Fruit fly (Drosophila melanogaster) whole organism, embryonic: ENCODE data around the gene Glt.

Experiments
- Adf1 ChIP-seq: fragments of 200-800 bp; sonication (Bioruptor generic); IDR thresholded peaks from 2 replicates; pipeline ENCODE4 v1.3.6; 2022; ENCODE audit warnings: missing biosample characterization, missing genetic modification characterization
- Blimp-1 ChIP-seq: fragments of 200-800 bp; sonication (Bioruptor generic); optimal IDR thresholded peaks from 3 replicates; lab custom pipeline; 2018; ENCODE audit warnings: missing biosample characterization, missing genetic modification characterization, mild to moderate bottlenecking, moderate library complexity, missing genetic modification reagents
- CG12104 ChIP-seq: fragments of 200-800 bp; sonication (Bioruptor generic); optimal IDR thresholded peaks from 3 replicates; lab custom pipeline; 2016; ENCODE audit warnings: missing biosample characterization, missing genetic modification characterization
- CG12219 ChIP-seq: fragments of 200-800 bp; sonication (Bioruptor generic); optimal IDR thresholded peaks from 3 replicates; lab custom pipeline; 2018; ENCODE audit warnings: missing biosample characterization, mild to moderate bottlenecking, missing genetic modification characterization
- CG17385 ChIP-seq: fragments of 200-800 bp; sonication (Bioruptor generic); optimal IDR thresholded peaks from 3 replicates; lab custom pipeline; 2018; ENCODE audit warnings: missing biosample characterization, mild to moderate bottlenecking, missing genetic modification characterization
- CG31224 ChIP-seq: fragments of 200-800 bp; sonication (Bioruptor generic); IDR thresholded peaks from 2 replicates; pipeline ENCODE4 v1.3.6; 2022; ENCODE audit warnings: missing biosample characterization, missing genetic modification characterization
- CG33213 ChIP-seq: fragments of 200-800 bp; sonication (Bioruptor generic); optimal IDR thresholded peaks from 3 replicates; lab custom pipeline; 2016; ENCODE audit warnings: missing biosample characterization, missing genetic modification characterization
- CG34376 ChIP-seq: fragments of 200-800 bp; sonication (Bioruptor generic); optimal IDR thresholded peaks from 2 replicates; lab custom pipeline; 2018; ENCODE audit warnings: missing biosample characterization, mild to moderate bottlenecking, missing genetic modification characterization
- CG4328 ChIP-seq: fragments of 200-800 bp; sonication (Bioruptor generic); optimal IDR thresholded peaks from 3 replicates; lab custom pipeline; 2017; ENCODE audit warnings: missing biosample characterization, missing genetic modification reagents, missing genetic modification characterization
- CG4404 ChIP-seq: fragments of 200-800 bp; sonication (Bioruptor generic); IDR thresholded peaks from 2 replicates; pipeline ENCODE4 v1.3.6; 2022; ENCODE audit warnings: missing biosample characterization, missing genetic modification characterization
- CG4730 ChIP-seq: fragments of 200-800 bp; sonication (Bioruptor generic); IDR thresholded peaks from 2 replicates; pipeline ENCODE4 v1.3.6; 2022; ENCODE audit warnings: missing biosample characterization, missing genetic modification characterization
- CG7786 ChIP-seq: fragments of 200-800 bp; sonication (Bioruptor generic); optimal IDR thresholded peaks from 2 replicates; lab custom pipeline; 2016; ENCODE audit warnings: missing biosample characterization, missing genetic modification characterization
- CG7839 ChIP-seq: fragments of 200-800 bp; sonication (Bioruptor generic); optimal IDR thresholded peaks from 3 replicates; lab custom pipeline; 2018; ENCODE audit warnings: missing biosample characterization, mild to moderate bottlenecking, missing genetic modification characterization, moderate library complexity
- CG8290 ChIP-seq, 3 experiments: fragments of 200-800 bp; sonication (Bioruptor generic); optimal IDR thresholded peaks; 2 replicates each; lab custom pipeline; 2016 to 2019; ENCODE audit warnings: missing biosample characterization in 3 of 3, missing genetic modification characterization in 3 of 3, mild to moderate bottlenecking in 2 of 3, moderate library complexity in 1 of 3
- CG8478 ChIP-seq: fragments of >200 bp; optimal IDR thresholded peaks from 2 replicates; lab custom pipeline; 2018
- CHES-1-like ChIP-seq: fragments of 200-800 bp; sonication (Bioruptor generic); optimal IDR thresholded peaks from 2 replicates; lab custom pipeline; 2016; ENCODE audit warnings: missing biosample characterization, missing genetic modification characterization
- Chrac-16 ChIP-seq: fragments of 200-800 bp; sonication (Bioruptor generic); optimal IDR thresholded peaks from 3 replicates; lab custom pipeline; 2016; ENCODE audit warnings: missing biosample characterization, missing genetic modification characterization
- Deaf1 ChIP-seq: fragments of 200-800 bp; optimal IDR thresholded peaks from 3 replicates; lab custom pipeline; 2019; ENCODE audit warnings: missing biosample characterization, mild to moderate bottlenecking, missing genetic modification characterization, moderate library complexity
- Dip3 ChIP-seq: fragments of 200-800 bp; sonication (Bioruptor generic); optimal IDR thresholded peaks from 3 replicates; lab custom pipeline; 2016; ENCODE audit warnings: missing biosample characterization, missing genetic modification characterization
- Dp ChIP-seq: fragments of 200-800 bp; sonication (Bioruptor generic); optimal IDR thresholded peaks from 2 replicates; lab custom pipeline; 2018; ENCODE audit warnings: missing biosample characterization, mild to moderate bottlenecking, missing genetic modification characterization, moderate library complexity
- Ets65A ChIP-seq: fragments of 200-800 bp; sonication (Bioruptor generic); peaks from one replicate; lab custom pipeline; 2016; ENCODE audit warnings: missing biosample characterization, missing genetic modification characterization
- GATAe ChIP-seq: fragments of 200-800 bp; sonication (Bioruptor generic); conservative IDR thresholded peaks from 2 replicates; pipeline ENCODE4 v1.3.6; 2022; ENCODE audit warnings: missing biosample characterization, missing genetic modification characterization
- Gsc ChIP-seq: fragments of 200-800 bp; sonication (Bioruptor generic); IDR thresholded peaks from 2 replicates; pipeline ENCODE4 v1.3.6; 2022; ENCODE audit warnings: missing biosample characterization, missing genetic modification characterization
- HHEX ChIP-seq: fragments of 200-800 bp; sonication (Bioruptor generic); optimal IDR thresholded peaks from 3 replicates; lab custom pipeline; 2017; ENCODE audit warnings: missing biosample characterization, mild to moderate bottlenecking, missing genetic modification characterization, missing genetic modification reagents
- HmgZ ChIP-seq: fragments of 200-800 bp; sonication (Bioruptor generic); optimal IDR thresholded peaks from 2 replicates; lab custom pipeline; 2018; ENCODE audit warnings: missing biosample characterization, mild to moderate bottlenecking, missing genetic modification characterization
- Hmx ChIP-seq: fragments of 200-800 bp; sonication (Bioruptor generic); optimal IDR thresholded peaks from 2 replicates; lab custom pipeline; 2016; ENCODE audit warnings: missing biosample characterization, missing genetic modification characterization
- Hsf ChIP-seq: fragments of 200-800 bp; sonication (Bioruptor generic); optimal IDR thresholded peaks from 3 replicates; lab custom pipeline; 2016; ENCODE audit warnings: missing biosample characterization, missing genetic modification characterization
- MTF-1 ChIP-seq: fragments of 200-800 bp; sonication (Bioruptor generic); optimal IDR thresholded peaks from 2 replicates; lab custom pipeline; 2018; ENCODE audit warnings: missing biosample characterization, mild to moderate bottlenecking, missing genetic modification characterization, borderline replicate concordance
- Max ChIP-seq: fragments of 200-800 bp; sonication (Bioruptor generic); optimal IDR thresholded peaks from 2 replicates; lab custom pipeline; 2016; ENCODE audit warnings: missing biosample characterization, mild to moderate bottlenecking, missing genetic modification characterization
- Nf-YB ChIP-seq: fragments of 200-800 bp; sonication (Bioruptor generic); optimal IDR thresholded peaks from 3 replicates; lab custom pipeline; 2019; ENCODE audit warnings: missing biosample characterization, mild to moderate bottlenecking, missing genetic modification characterization, moderate library complexity
- Oli ChIP-seq: fragments of 200-800 bp; sonication (Bioruptor generic); optimal IDR thresholded peaks from 2 replicates; lab custom pipeline; 2018; ENCODE audit warnings: missing biosample characterization, mild to moderate bottlenecking, missing genetic modification characterization, moderate library complexity
- Pdp1 ChIP-seq, 2 experiments: fragments of 200-800 bp; sonication (Bioruptor generic); optimal IDR thresholded peaks; 3 replicates each; lab custom pipeline; 2016; ENCODE audit warnings: missing biosample characterization in 2 of 2, missing genetic modification characterization in 2 of 2, mild to moderate bottlenecking in 1 of 2, moderate library complexity in 1 of 2
- Ravus ChIP-seq: fragments of 200-800 bp; sonication (Bioruptor generic); IDR thresholded peaks from 2 replicates; pipeline ENCODE4 v1.3.6; 2022; ENCODE audit warnings: missing biosample characterization, missing genetic modification characterization
- Sox100B ChIP-seq: fragments of 200-800 bp; sonication (Bioruptor generic); optimal IDR thresholded peaks from 3 replicates; lab custom pipeline; 2018; ENCODE audit warnings: missing biosample characterization, mild to moderate bottlenecking, missing genetic modification characterization
- Sry-β ChIP-seq: fragments of 200-800 bp; sonication (Bioruptor generic); optimal IDR thresholded peaks from 2 replicates; lab custom pipeline; 2018; ENCODE audit warnings: missing biosample characterization, mild to moderate bottlenecking, missing genetic modification characterization, moderate library complexity
- aop ChIP-seq: fragments of 200-800 bp; sonication (Bioruptor generic); IDR thresholded peaks from 2 replicates; pipeline ENCODE4 v1.3.6; 2022; ENCODE audit warnings: missing biosample characterization, missing genetic modification characterization
- ash1 ChIP-seq: fragments of 200-800 bp; sonication (Bioruptor generic); optimal IDR thresholded peaks from 2 replicates; lab custom pipeline; 2018; ENCODE audit warnings: missing biosample characterization, mild to moderate bottlenecking, missing genetic modification characterization
- az2 ChIP-seq: fragments of 200-800 bp; sonication (Bioruptor generic); optimal IDR thresholded peaks from 3 replicates; lab custom pipeline; 2016; ENCODE audit warnings: missing biosample characterization, missing genetic modification characterization
- corto ChIP-seq: fragments of 200-800 bp; sonication (Bioruptor generic); optimal IDR thresholded peaks from 2 replicates; lab custom pipeline; 2016; ENCODE audit warnings: missing biosample characterization, mild to moderate bottlenecking, missing genetic modification characterization, moderate library complexity
- cwo ChIP-seq: fragments of 200-800 bp; sonication (Bioruptor generic); optimal IDR thresholded peaks from 3 replicates; lab custom pipeline; 2017; ENCODE audit warnings: missing biosample characterization, missing genetic modification characterization, mild to moderate bottlenecking, moderate library complexity, missing genetic modification reagents
- gcm ChIP-seq: fragments of 200-800 bp; sonication (Bioruptor generic); optimal IDR thresholded peaks from 2 replicates; lab custom pipeline; 2019; ENCODE audit warnings: missing biosample characterization, mild to moderate bottlenecking, missing genetic modification characterization, moderate library complexity
- grn ChIP-seq: fragments of 200-800 bp; sonication (Bioruptor generic); optimal IDR thresholded peaks from 3 replicates; lab custom pipeline; 2017; ENCODE audit warnings: missing biosample characterization, missing genetic modification characterization
- inv ChIP-seq: fragments of 200-800 bp; sonication (Bioruptor generic); IDR thresholded peaks from 2 replicates; pipeline ENCODE4 v1.3.6; 2022; ENCODE audit warnings: missing biosample characterization, missing genetic modification characterization; ENCODE audit not compliant: partially characterized antibody
- jigr1 ChIP-seq: fragments of 200-800 bp; sonication (Bioruptor generic); IDR thresholded peaks from 3 replicates; pipeline ENCODE4 v1.3.6; 2022; ENCODE audit warnings: missing biosample characterization, missing genetic modification characterization
- pb ChIP-seq: fragments of 200-800 bp; sonication (Bioruptor generic); optimal IDR thresholded peaks from 3 replicates; lab custom pipeline; 2016; ENCODE audit warnings: missing biosample characterization, missing genetic modification characterization
- peb ChIP-seq: fragments of 200-800 bp; sonication (Bioruptor generic); IDR thresholded peaks from 2 replicates; pipeline ENCODE4 v1.3.6; 2022; ENCODE audit warnings: missing biosample characterization, missing genetic modification characterization
- pho ChIP-seq: fragments of 200-800 bp; sonication (Bioruptor generic); optimal IDR thresholded peaks from 2 replicates; lab custom pipeline; 2016; ENCODE audit warnings: missing biosample characterization, missing genetic modification characterization
- shn ChIP-seq: fragments of 200-800 bp; sonication (Bioruptor generic); optimal IDR thresholded peaks from 3 replicates; lab custom pipeline; 2016; ENCODE audit warnings: missing biosample characterization, missing genetic modification characterization
- tna ChIP-seq: fragments of 200-800 bp; sonication (Bioruptor generic); IDR thresholded peaks from 2 replicates; pipeline ENCODE4 v1.3.6; 2022; ENCODE audit warnings: missing biosample characterization, missing genetic modification characterization; ENCODE audit not compliant: partially characterized antibody
- vvl ChIP-seq: fragments of 200-800 bp; sonication (Bioruptor generic); IDR thresholded peaks from 2 replicates; pipeline ENCODE4 v1.3.6; 2022; ENCODE audit warnings: missing biosample characterization, missing genetic modification characterization
- wek ChIP-seq: fragments of 200-800 bp; sonication (Bioruptor generic); optimal IDR thresholded peaks from 3 replicates; lab custom pipeline; 2018; ENCODE audit warnings: missing biosample characterization, mild to moderate bottlenecking, missing genetic modification characterization, moderate library complexity

The Glt gene

DNA sequence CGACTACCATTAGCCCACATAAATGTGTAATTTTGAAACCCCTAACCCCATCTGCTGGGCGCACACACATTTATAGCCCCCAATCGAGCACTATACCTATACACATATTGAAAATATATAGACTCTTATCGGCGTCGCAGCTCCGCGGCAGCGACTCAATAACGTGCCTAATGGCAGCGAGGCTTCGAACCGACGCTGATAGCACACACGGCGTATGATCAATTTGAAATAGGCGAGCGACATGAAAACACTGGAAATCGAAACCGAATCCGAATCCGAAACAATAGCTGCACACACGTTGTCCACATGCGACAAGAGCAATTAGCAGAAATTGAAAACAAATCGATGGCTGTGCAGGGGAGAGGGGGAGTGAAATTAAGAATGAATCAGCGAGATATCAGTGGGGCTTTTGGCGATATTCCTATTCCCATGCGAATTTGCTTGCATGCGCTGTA, 21.8 kb downstream of the Glt start (continued):
- TF ChIP-seq cwo (GFP tag; lab: Kevin White, UChicago) (peak; percentile 79), Adf1 (GFP tag; lab: Robert Waterston, UW) (peak; percentile 81), MTF-1 (peak; percentile 12), CG34376 (GFP tag; lab: Kevin White, UChicago) (peak; percentile 95), peb (GFP tag; lab: Robert Waterston, UW) (no peak), ash1 (peak; percentile 35), gcm (GFP tag; lab: Kevin White, UChicago) (peak; percentile 19), Blimp-1 (GFP tag; lab: Kevin White, UChicago) (no peak), Max (GFP tag; lab: Kevin White, UChicago) (no peak), pho (GFP tag; lab: Kevin White, UChicago) (no peak), Ravus (GFP tag; lab: Robert Waterston, UW) (no peak), CG12219 (GFP tag; lab: Kevin White, UChicago) (peak; percentile 43), aop (no peak), Hmx (no peak), CG7839 (tag; lab: Kevin White, UChicago) (peak; percentile 7), CG33213 (no peak), tna (no peak), CG17385 (GFP tag; lab: Kevin White, UChicago) (peak; percentile 15), pb (GFP tag; lab: Kevin White, UChicago) (no peak), Dp (GFP tag; lab: Kevin White, UChicago) (no peak), Sry-β (GFP tag; lab: Kevin White, UChicago) (no peak), vvl (GFP tag; lab: Robert Waterston, UW) (peak; percentile 19; the same call in 1 of the 2 replicates), HHEX (peak; percentile 7), CG7786 (GFP tag; lab: Kevin White, UChicago) (no peak), jigr1 (GFP tag; lab: Robert Waterston, UW) (no peak), Ets65A (GFP tag; lab: Kevin White, UChicago) (no peak), CG4328 (no peak), az2 (no peak), CG4730 (GFP tag; lab: Robert Waterston, UW) (no peak), Nf-YB (no peak), Chrac-16 (no peak), grn (GFP tag; lab: Kevin White, UChicago) (peak; percentile 56), CG8478 (lab: Kevin White, UChicago) (no peak), inv (GFP tag; lab: Robert Waterston, UW) (no peak), corto (GFP tag; lab: Kevin White, UChicago) (no peak), CG8290 (GFP tag; optimal IDR thresholded peaks at IDR 0.05; lab: Kevin White, UChicago) (no peak), CG8290 (tag; optimal IDR thresholded peaks at IDR 0.05; lab: Kevin White, UChicago) (peak in 1 of 2 experiments; percentile 37), CG4404 (GFP tag; lab: Robert Waterston, UW) (no peak), wek (GFP tag; lab: Kevin White, UChicago) (no peak), Deaf1 (peak; percentile 80), CG31224 (GFP tag; lab: Robert Waterston, UW) (0 out of 2 replicates have a peak, but pooled peaks have one; percentile 13), Gsc (GFP tag; lab: Robert Waterston, UW) (no peak), shn (GFP tag; lab: Kevin White, UChicago) (no peak), CG12104 (GFP tag; lab: Kevin White, UChicago) (peak; percentile 13), CHES-1-like (GFP tag; lab: Kevin White, UChicago) (no peak), Dip3 (GFP tag; lab: Kevin White, UChicago) (no peak), Sox100B (GFP tag; lab: Kevin White, UChicago) (no peak), Oli (tag; lab: Kevin White, UChicago) (no peak), Pdp1 (GFP tag; optimal IDR thresholded peaks at IDR 0.05; lab: Kevin White, UChicago) (peak in 1 of 2 experiments; percentile 34), HmgZ (tag; lab: Kevin White, UChicago) (peak; percentile 64), Hsf (GFP tag; lab: Kevin White, UChicago) (no peak), GATAe (GFP tag; lab: Robert Waterston, UW) (peak; percentile 43)
